Fruit fly (Drosophila melanogaster) whole organism, embryonic: ENCODE measurements around the gene ss.

Experiments used
- Atf6 ChIP-seq: fragments of 200-800 bp; sonication (Bioruptor generic); IDR thresholded peaks from 2 replicates; pipeline ENCODE4 v1.3.6; 2022; ENCODE audit warnings: missing biosample characterization, missing genetic modification characterization
- B-H2 ChIP-seq: fragments of 200-800 bp; sonication (Bioruptor generic); optimal IDR thresholded peaks from 2 replicates; lab custom pipeline; 2018; ENCODE audit warnings: missing biosample characterization, mild to moderate bottlenecking, missing genetic modification characterization
- CG10274 ChIP-seq: fragments of 200-800 bp; sonication (Bioruptor generic); optimal IDR thresholded peaks from 3 replicates; lab custom pipeline; 2017; ENCODE audit warnings: missing biosample characterization, mild to moderate bottlenecking, missing genetic modification characterization
- CG10654 ChIP-seq: fragments of 200-800 bp; sonication (Bioruptor generic); optimal IDR thresholded peaks from 2 replicates; lab custom pipeline; 2016; ENCODE audit warnings: missing biosample characterization, missing genetic modification characterization
- CG12219 ChIP-seq: fragments of 200-800 bp; sonication (Bioruptor generic); optimal IDR thresholded peaks from 3 replicates; lab custom pipeline; 2018; ENCODE audit warnings: missing biosample characterization, mild to moderate bottlenecking, missing genetic modification characterization
- CG14667 ChIP-seq: fragments of 200-800 bp; sonication (Bioruptor generic); IDR thresholded peaks from 2 replicates; pipeline ENCODE4 v1.3.6; 2022; ENCODE audit warnings: missing biosample characterization, missing genetic modification characterization
- CG16815 ChIP-seq: fragments of 200-800 bp; sonication (Bioruptor generic); optimal IDR thresholded peaks from 3 replicates; lab custom pipeline; 2017; ENCODE audit warnings: missing biosample characterization, mild to moderate bottlenecking, missing genetic modification characterization
- CG1832 ChIP-seq: fragments of 200-800 bp; sonication (Bioruptor generic); optimal IDR thresholded peaks from 2 replicates; lab custom pipeline; 2017; ENCODE audit warnings: missing biosample characterization, mild to moderate bottlenecking, missing genetic modification characterization, inconsistent platforms
- CG18619 ChIP-seq: fragments of 200-800 bp; sonication (Bioruptor generic); optimal IDR thresholded peaks from 3 replicates; lab custom pipeline; 2017; ENCODE audit warnings: missing biosample characterization, mild to moderate bottlenecking, missing genetic modification characterization
- CG18764 ChIP-seq: fragments of 200-800 bp; sonication (Bioruptor generic); optimal IDR thresholded peaks from 3 replicates; lab custom pipeline; 2016; ENCODE audit warnings: missing biosample characterization, missing genetic modification characterization
- CG2116 ChIP-seq: fragments of 200-800 bp; sonication (Bioruptor generic); optimal IDR thresholded peaks from 3 replicates; lab custom pipeline; 2018; ENCODE audit warnings: missing biosample characterization, mild to moderate bottlenecking, missing genetic modification characterization
- CG2120 ChIP-seq: fragments of 200-800 bp; sonication (Bioruptor generic); optimal IDR thresholded peaks from 3 replicates; lab custom pipeline; 2016; ENCODE audit warnings: missing biosample characterization, missing genetic modification characterization
- CG3847 ChIP-seq: fragments of 200-800 bp; sonication (Bioruptor generic); IDR thresholded peaks from 2 replicates; pipeline ENCODE4 v1.3.6; 2022; ENCODE audit warnings: missing biosample characterization, missing genetic modification characterization
- CG6272 ChIP-seq: fragments of 200-800 bp; sonication (Bioruptor generic); IDR thresholded peaks from 2 replicates; pipeline ENCODE4 v1.3.6; 2022; ENCODE audit warnings: missing biosample characterization, missing genetic modification characterization
- CG6813 ChIP-seq: fragments of 200-800 bp; sonication (Bioruptor generic); optimal IDR thresholded peaks from 2 replicates; lab custom pipeline; 2017; ENCODE audit warnings: missing biosample characterization, missing genetic modification characterization, mild to moderate bottlenecking, moderate library complexity, missing genetic modification reagents
- CG6854 ChIP-seq: fragments of 200-800 bp; sonication (Bioruptor generic); optimal IDR thresholded peaks from 3 replicates; lab custom pipeline; 2017; ENCODE audit warnings: missing biosample characterization, mild to moderate bottlenecking, missing genetic modification characterization
- CG7271 ChIP-seq: fragments of 200-800 bp; sonication (Bioruptor generic); optimal IDR thresholded peaks from 2 replicates; lab custom pipeline; 2018; ENCODE audit warnings: missing biosample characterization, mild to moderate bottlenecking, missing genetic modification characterization, moderate library complexity
- CG7839 ChIP-seq: fragments of 200-800 bp; sonication (Bioruptor generic); optimal IDR thresholded peaks from 3 replicates; lab custom pipeline; 2018; ENCODE audit warnings: missing biosample characterization, mild to moderate bottlenecking, missing genetic modification characterization, moderate library complexity
- CG7928 ChIP-seq: fragments of 200-800 bp; sonication (Bioruptor generic); optimal IDR thresholded peaks from 2 replicates; lab custom pipeline; 2017; ENCODE audit warnings: missing biosample characterization, mild to moderate bottlenecking, missing genetic modification characterization
- CG8290 ChIP-seq, 3 experiments: fragments of 200-800 bp; sonication (Bioruptor generic); optimal IDR thresholded peaks; 2 replicates each; lab custom pipeline; 2016 to 2019; ENCODE audit warnings: missing biosample characterization in 3 of 3, missing genetic modification characterization in 3 of 3, mild to moderate bottlenecking in 2 of 3, moderate library complexity in 1 of 3
- CG8924 ChIP-seq: fragments of 200-800 bp; optimal IDR thresholded peaks from 3 replicates; lab custom pipeline; 2019; ENCODE audit warnings: missing biosample characterization, mild to moderate bottlenecking, missing genetic modification characterization, moderate library complexity
- Dip3 ChIP-seq: fragments of 200-800 bp; sonication (Bioruptor generic); optimal IDR thresholded peaks from 3 replicates; lab custom pipeline; 2016; ENCODE audit warnings: missing biosample characterization, missing genetic modification characterization
- ERR ChIP-seq: fragments of 200-800 bp; sonication (Bioruptor generic); optimal IDR thresholded peaks from 2 replicates; lab custom pipeline; 2016; ENCODE audit warnings: missing biosample characterization, missing genetic modification characterization
- Fer1 ChIP-seq: fragments of 200-800 bp; sonication (Bioruptor generic); optimal IDR thresholded peaks from 2 replicates; lab custom pipeline; 2017; ENCODE audit warnings: missing biosample characterization, mild to moderate bottlenecking, missing genetic modification characterization
- Fer2 ChIP-seq: fragments of 200-800 bp; sonication (Bioruptor generic); optimal IDR thresholded peaks from 2 replicates; lab custom pipeline; 2018; ENCODE audit warnings: missing biosample characterization, mild to moderate bottlenecking, missing genetic modification characterization, moderate library complexity
- Fer3 ChIP-seq: fragments of 200-800 bp; sonication (Bioruptor generic); optimal IDR thresholded peaks from 2 replicates; lab custom pipeline; 2018; ENCODE audit warnings: missing biosample characterization, mild to moderate bottlenecking, missing genetic modification characterization, moderate library complexity
- HLH3B ChIP-seq: fragments of 200-800 bp; sonication (Bioruptor generic); IDR thresholded peaks from 2 replicates; pipeline ENCODE4 v1.3.6; 2022; ENCODE audit warnings: missing biosample characterization, missing genetic modification characterization
- HLH4C ChIP-seq: fragments of 200-800 bp; sonication (Bioruptor generic); IDR thresholded peaks from 3 replicates; pipeline ENCODE4 v1.3.6; 2022; ENCODE audit warnings: missing biosample characterization, missing genetic modification characterization; ENCODE audit not compliant: partially characterized antibody
- Hr78 ChIP-seq, 2 experiments: fragments of 200-800 bp in 1 of 2; fragments of >200 bp in 1 of 2; sonication (Bioruptor generic) in 1 of 2; optimal IDR thresholded peaks; 2 replicates each; lab custom pipeline; 2017 to 2019; ENCODE audit warnings: missing biosample characterization in 2 of 2, missing genetic modification characterization in 2 of 2, mild to moderate bottlenecking in 1 of 2, moderate library complexity in 1 of 2
- Lpt ChIP-seq: fragments of >200 bp; optimal IDR thresholded peaks from 2 replicates; lab custom pipeline; 2018; ENCODE audit warnings: missing biosample characterization, missing genetic modification characterization
- Nf-YB ChIP-seq: fragments of 200-800 bp; sonication (Bioruptor generic); optimal IDR thresholded peaks from 3 replicates; lab custom pipeline; 2019; ENCODE audit warnings: missing biosample characterization, mild to moderate bottlenecking, missing genetic modification characterization, moderate library complexity
- Spps ChIP-seq: fragments of 200-800 bp; sonication (Bioruptor generic); optimal IDR thresholded peaks from 2 replicates; lab custom pipeline; 2018; ENCODE audit warnings: missing biosample characterization, mild to moderate bottlenecking, missing genetic modification characterization
- az2 ChIP-seq: fragments of 200-800 bp; sonication (Bioruptor generic); optimal IDR thresholded peaks from 3 replicates; lab custom pipeline; 2016; ENCODE audit warnings: missing biosample characterization, missing genetic modification characterization
- bsh ChIP-seq, 2 experiments: fragments of 200-800 bp; sonication (Bioruptor generic); optimal IDR thresholded peaks; 2 replicates each; lab custom pipeline; 2017 to 2018; ENCODE audit warnings: mild to moderate bottlenecking in 2 of 2, missing biosample characterization in 2 of 2, missing genetic modification characterization in 2 of 2, moderate library complexity in 1 of 2
- btn ChIP-seq: fragments of 200-800 bp; sonication (Bioruptor generic); optimal IDR thresholded peaks from 2 replicates; lab custom pipeline; 2016; ENCODE audit warnings: missing biosample characterization, missing genetic modification characterization
- dimm ChIP-seq: fragments of 200-800 bp; sonication (Bioruptor generic); IDR thresholded peaks from 2 replicates; pipeline ENCODE4 v1.3.6; 2022; ENCODE audit warnings: missing biosample characterization, missing genetic modification characterization
- dm ChIP-seq: fragments of 200-800 bp; sonication (Bioruptor generic); optimal IDR thresholded peaks from 3 replicates; lab custom pipeline; 2016; ENCODE audit warnings: missing biosample characterization, missing genetic modification characterization
- fd102C ChIP-seq: fragments of 200-800 bp; sonication (Bioruptor generic); optimal IDR thresholded peaks from 2 replicates; lab custom pipeline; 2018; ENCODE audit warnings: missing biosample characterization, mild to moderate bottlenecking, missing genetic modification characterization, moderate library complexity
- gcm2 ChIP-seq: fragments of 200-800 bp; sonication (Bioruptor generic); optimal IDR thresholded peaks from 2 replicates; lab custom pipeline; 2016; ENCODE audit warnings: missing biosample characterization, missing genetic modification characterization
- kah ChIP-seq: fragments of 200-800 bp; sonication (Bioruptor generic); optimal IDR thresholded peaks from 2 replicates; lab custom pipeline; 2018; ENCODE audit warnings: missing biosample characterization, mild to moderate bottlenecking, missing genetic modification characterization
- lilli ChIP-seq: fragments of 200-800 bp; sonication (Bioruptor generic); optimal IDR thresholded peaks from 3 replicates; lab custom pipeline; 2016; ENCODE audit warnings: missing biosample characterization, missing genetic modification characterization
- lola ChIP-seq, 3 experiments: fragments of >200 bp in 2 of 3; fragments of 200-800 bp in 1 of 3; sonication (Bioruptor generic) in 1 of 3; optimal IDR thresholded peaks; 2 replicates each; lab custom pipeline; 2017 to 2019; ENCODE audit warnings: missing biosample characterization in 3 of 3, missing genetic modification characterization in 3 of 3, mild to moderate bottlenecking in 1 of 3, moderate library complexity in 1 of 3
- maf-S ChIP-seq: fragments of 200-800 bp; sonication (Bioruptor generic); optimal IDR thresholded peaks from 2 replicates; lab custom pipeline; 2016; ENCODE audit warnings: missing biosample characterization, missing genetic modification characterization
- peb ChIP-seq: fragments of 200-800 bp; sonication (Bioruptor generic); IDR thresholded peaks from 2 replicates; pipeline ENCODE4 v1.3.6; 2022; ENCODE audit warnings: missing biosample characterization, missing genetic modification characterization
- schlank ChIP-seq: fragments of 200-800 bp; sonication (Bioruptor generic); optimal IDR thresholded peaks from 2 replicates; lab custom pipeline; 2018; ENCODE audit warnings: missing biosample characterization, mild to moderate bottlenecking, missing genetic modification characterization
- scrt ChIP-seq: fragments of 200-800 bp; sonication (Bioruptor generic); optimal IDR thresholded peaks from 2 replicates; lab custom pipeline; 2018; ENCODE audit warnings: missing biosample characterization, mild to moderate bottlenecking, missing genetic modification characterization, moderate library complexity
- stc ChIP-seq: fragments of 200-800 bp; sonication (Bioruptor generic); IDR thresholded peaks from 2 replicates; pipeline ENCODE4 v1.3.6; 2022; ENCODE audit warnings: missing biosample characterization, missing genetic modification characterization
- trem ChIP-seq: fragments of 200-800 bp; optimal IDR thresholded peaks from 3 replicates; lab custom pipeline; 2019; ENCODE audit warnings: missing biosample characterization, mild to moderate bottlenecking, missing genetic modification characterization, moderate library complexity

The ss gene

DNA sequence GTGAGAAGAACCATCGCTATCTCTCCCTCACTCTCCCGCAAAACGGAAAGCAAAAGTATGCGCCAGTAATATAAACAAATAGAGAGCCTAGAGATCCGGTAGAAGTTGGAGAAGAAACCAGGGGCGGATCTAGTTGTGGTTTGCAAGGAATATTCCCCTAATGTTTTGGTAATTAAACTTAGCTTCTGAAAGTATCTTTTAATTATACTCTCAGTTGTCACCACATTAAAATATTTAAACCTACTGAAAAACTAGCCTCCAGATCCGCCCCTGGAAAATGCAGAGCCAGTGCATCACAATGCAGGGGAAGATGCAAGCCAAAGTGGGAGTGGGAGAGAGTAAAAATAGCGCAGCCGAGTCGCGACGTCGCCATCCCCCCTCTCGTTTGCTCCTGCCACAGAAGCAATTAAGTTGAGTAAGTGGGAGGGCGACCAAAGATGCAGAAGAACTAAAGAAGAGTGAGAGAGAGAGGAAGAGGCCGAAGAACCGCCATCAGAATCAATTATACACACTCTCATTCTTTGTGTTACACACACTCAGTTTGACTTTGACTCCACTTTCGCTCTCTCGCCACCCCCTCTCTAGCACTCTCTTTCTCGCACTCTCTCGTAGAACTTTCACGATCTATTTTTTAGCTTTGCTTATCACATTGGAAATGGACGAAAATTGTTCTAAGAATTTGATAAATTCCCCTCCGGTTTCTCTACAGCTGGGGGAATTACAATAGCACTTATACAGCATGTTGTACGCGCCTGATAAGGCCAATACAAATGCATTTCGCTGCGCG lies 45.9 kb upstream of the ss start (continued):
- TF ChIP-seq CG10274 (GFP tag; lab: Kevin White, UChicago) = peak; percentile 83
- TF ChIP-seq CG6813 (GFP tag; lab: Kevin White, UChicago) = peak; percentile 88
- peak; percentile 96 for TF ChIP-seq CG16815 (GFP tag; lab: Kevin White, UChicago)
- peak; percentile 72 for TF ChIP-seq Atf6
- TF ChIP-seq Fer2 (tag; lab: Kevin White, UChicago) = peak; percentile 86
- peak; percentile 36 for TF ChIP-seq CG7928 (GFP tag; lab: Kevin White, UChicago)
- TF ChIP-seq Fer3 (tag; lab: Kevin White, UChicago) = peak; percentile 88
- no peak for TF ChIP-seq Lpt (GFP tag; lab: Kevin White, UChicago)
- peak; percentile 78 for TF ChIP-seq Dip3 (GFP tag; lab: Kevin White, UChicago)
- peak; percentile 47 for TF ChIP-seq CG6854 (GFP tag; lab: Kevin White, UChicago)
- peak; percentile 60 for TF ChIP-seq CG1832 (GFP tag; lab: Kevin White, UChicago)
- peak; percentile 68 for TF ChIP-seq Nf-YB (GFP tag; lab: Kevin White, UChicago)
- peak in 1 of 2 experiments; percentile 85 for TF ChIP-seq Hr78 (GFP tag; optimal IDR thresholded peaks at IDR 0.05; lab: Kevin White, UChicago)
- peak; percentile 86 for TF ChIP-seq dimm (GFP tag; lab: Robert Waterston, UW)
- peak; percentile 86 for TF ChIP-seq CG18764 (GFP tag; lab: Kevin White, UChicago)
- TF ChIP-seq kah (GFP tag; lab: Kevin White, UChicago) = peak; percentile 90
- peak; percentile 83 for TF ChIP-seq ERR (GFP tag; lab: Kevin White, UChicago)
- peak; percentile 89 for TF ChIP-seq CG18619 (GFP tag; lab: Kevin White, UChicago)
- TF ChIP-seq CG8290 (GFP tag; optimal IDR thresholded peaks at IDR 0.05; lab: Kevin White, UChicago) = peak; percentile 86
- TF ChIP-seq CG8290 (tag; optimal IDR thresholded peaks at IDR 0.05; lab: Kevin White, UChicago) = peak; percentile 83 to 93
- peak; percentile 94 for TF ChIP-seq Spps
- peak; percentile 89 for TF ChIP-seq lilli
- peak; percentile 6 for TF ChIP-seq gcm2 (GFP tag; lab: Kevin White, UChicago)
- TF ChIP-seq CG12219 (GFP tag; lab: Kevin White, UChicago) = peak; percentile 87
- TF ChIP-seq fd102C (GFP tag; lab: Kevin White, UChicago) = peak; percentile 26
- TF ChIP-seq trem (tag; lab: Kevin White, UChicago) = peak; percentile 91
- TF ChIP-seq CG6272 = peak; percentile 91
- TF ChIP-seq bsh (GFP tag; optimal IDR thresholded peaks at IDR 0.05; lab: Kevin White, UChicago) = peak; percentile 95 to 99
- TF ChIP-seq lola (GFP tag; optimal IDR thresholded peaks at IDR 0.05; lab: Kevin White, UChicago) = peak in 1 of 3 experiments; percentile 96
- TF ChIP-seq Fer1 (GFP tag; lab: Kevin White, UChicago) = peak; percentile 45
- peak; percentile 93 for TF ChIP-seq btn
- TF ChIP-seq az2 (GFP tag; lab: Kevin White, UChicago) = peak; percentile 94
- peak; percentile 96 for TF ChIP-seq peb
- peak; percentile 95 for TF ChIP-seq CG14667 (GFP tag; lab: Robert Waterston, UW)
- TF ChIP-seq B-H2 (GFP tag; lab: Kevin White, UChicago) = peak; percentile 58
- peak; percentile 97 for TF ChIP-seq HLH3B
- peak; percentile 96 for TF ChIP-seq CG7839 (tag; lab: Kevin White, UChicago)
- peak; percentile 43 for TF ChIP-seq CG2116 (GFP tag; lab: Kevin White, UChicago)
- TF ChIP-seq CG10654 (GFP tag; lab: Kevin White, UChicago) = peak; percentile 93
- peak; percentile 69 for TF ChIP-seq CG2120 (GFP tag; lab: Kevin White, UChicago)
- peak; percentile 63 for TF ChIP-seq scrt (GFP tag; lab: Kevin White, UChicago)
- peak; percentile 67 for TF ChIP-seq HLH4C (GFP tag; lab: Robert Waterston, UW)
- TF ChIP-seq maf-S (GFP tag; lab: Kevin White, UChicago) = peak; percentile 84
- TF ChIP-seq CG3847 (GFP tag; lab: Robert Waterston, UW) = peak; percentile 79
- peak; percentile 71 for TF ChIP-seq schlank (tag; lab: Kevin White, UChicago)
- TF ChIP-seq stc (GFP tag; lab: Robert Waterston, UW) = peak; percentile 89
- TF ChIP-seq CG7271 (tag; lab: Kevin White, UChicago) = peak; percentile 59
- peak; percentile 82 for TF ChIP-seq dm (GFP tag; lab: Kevin White, UChicago)
- peak; percentile 95 for TF ChIP-seq CG8924 (tag; lab: Kevin White, UChicago)
